Fruit fly (Drosophila melanogaster) whole organism, embryonic: Measurements from ENCODE around the gene sif.

Experiments
- BtbVII ChIP-seq: fragments of 200-800 bp; sonication (Bioruptor generic); optimal IDR thresholded peaks from 3 replicates; lab custom pipeline; 2017; ENCODE audit warnings: missing biosample characterization, mild to moderate bottlenecking, missing genetic modification characterization
- Bteb2 ChIP-seq: fragments of 200-800 bp; sonication (Bioruptor generic); optimal IDR thresholded peaks from 2 replicates; lab custom pipeline; 2016; ENCODE audit warnings: missing biosample characterization, missing genetic modification characterization
- CG11695 ChIP-seq: fragments of 200-800 bp; sonication (Bioruptor generic); IDR thresholded peaks from 3 replicates; pipeline ENCODE4 v1.3.6; 2022; ENCODE audit warnings: missing biosample characterization, missing genetic modification characterization
- CG12236 ChIP-seq: fragments of 200-800 bp; sonication (Bioruptor generic); optimal IDR thresholded peaks from 2 replicates; lab custom pipeline; 2016; ENCODE audit warnings: missing biosample characterization, missing genetic modification characterization
- CG12659 ChIP-seq: fragments of 200-800 bp; sonication (Bioruptor generic); optimal IDR thresholded peaks from 3 replicates; lab custom pipeline; 2017; ENCODE audit warnings: mild to moderate bottlenecking, missing biosample characterization, missing genetic modification reagents, missing genetic modification characterization
- CG13424 ChIP-seq: fragments of 200-800 bp; sonication (Bioruptor generic); optimal IDR thresholded peaks from 2 replicates; lab custom pipeline; 2019; ENCODE audit warnings: missing biosample characterization, mild to moderate bottlenecking, missing genetic modification characterization, moderate library complexity
- CG13624 ChIP-seq: fragments of 200-800 bp; sonication (Bioruptor generic); optimal IDR thresholded peaks from 2 replicates; lab custom pipeline; 2016; ENCODE audit warnings: missing biosample characterization, missing genetic modification characterization
- CG13775 ChIP-seq: fragments of 200-800 bp; sonication (Bioruptor generic); optimal IDR thresholded peaks from 3 replicates; lab custom pipeline; 2017; ENCODE audit warnings: missing biosample characterization, mild to moderate bottlenecking, missing genetic modification characterization
- CG14050 ChIP-seq: fragments of 200-800 bp; sonication (Bioruptor generic); IDR thresholded peaks from 3 replicates; pipeline ENCODE4 v1.3.6; 2022; ENCODE audit warnings: missing biosample characterization, missing genetic modification characterization
- CG1647 ChIP-seq: fragments of 200-800 bp; sonication (Bioruptor generic); optimal IDR thresholded peaks from 3 replicates; lab custom pipeline; 2016; ENCODE audit warnings: missing biosample characterization, missing genetic modification characterization
- CG17385 ChIP-seq: fragments of 200-800 bp; sonication (Bioruptor generic); optimal IDR thresholded peaks from 3 replicates; lab custom pipeline; 2018; ENCODE audit warnings: missing biosample characterization, mild to moderate bottlenecking, missing genetic modification characterization
- CG17568 ChIP-seq: fragments of 200-800 bp; sonication (Bioruptor generic); optimal IDR thresholded peaks from 2 replicates; lab custom pipeline; 2018; ENCODE audit warnings: missing biosample characterization, mild to moderate bottlenecking, missing genetic modification characterization, moderate library complexity
- CG17802 ChIP-seq: fragments of 200-800 bp; sonication (Bioruptor generic); optimal IDR thresholded peaks from 2 replicates; lab custom pipeline; 2018; ENCODE audit warnings: missing biosample characterization, mild to moderate bottlenecking, missing genetic modification characterization, moderate library complexity
- CG17912 ChIP-seq: fragments of 200-800 bp; sonication (Bioruptor generic); optimal IDR thresholded peaks from 2 replicates; lab custom pipeline; 2018; ENCODE audit warnings: missing biosample characterization, mild to moderate bottlenecking, missing genetic modification characterization
- CG43689 ChIP-seq: fragments of 200-800 bp; sonication (Bioruptor generic); IDR thresholded peaks from 2 replicates; pipeline ENCODE4 v1.3.6; 2022; ENCODE audit warnings: missing biosample characterization, missing genetic modification characterization
- CG5953 ChIP-seq: fragments of 200-800 bp; sonication (Bioruptor generic); IDR thresholded peaks from 2 replicates; pipeline ENCODE4 v1.3.6; 2022; ENCODE audit warnings: missing biosample characterization, missing genetic modification characterization
- CG6765 ChIP-seq: fragments of 200-800 bp; sonication (Bioruptor generic); optimal IDR thresholded peaks from 3 replicates; lab custom pipeline; 2017; ENCODE audit warnings: missing biosample characterization, mild to moderate bottlenecking, missing genetic modification characterization
- CG8089 ChIP-seq: fragments of 200-800 bp; sonication (Bioruptor generic); optimal IDR thresholded peaks from 3 replicates; lab custom pipeline; 2016; ENCODE audit warnings: missing biosample characterization, missing genetic modification characterization
- Dfd ChIP-seq, 2 experiments: fragments of >200 bp; optimal IDR thresholded peaks; 2 replicates each; lab custom pipeline; 2017; ENCODE audit warnings: missing biosample characterization in 2 of 2, missing genetic modification characterization in 2 of 2
- Doc3 ChIP-seq: fragments of 200-800 bp; sonication (Bioruptor generic); IDR thresholded peaks from 3 replicates; pipeline ENCODE4 v1.3.6; 2022; ENCODE audit warnings: missing biosample characterization, missing genetic modification characterization; ENCODE audit not compliant: partially characterized antibody
- E2f2 ChIP-seq: fragments of 200-800 bp; sonication (Bioruptor generic); IDR thresholded peaks from 2 replicates; pipeline ENCODE4 v1.3.6; 2022; ENCODE audit warnings: missing biosample characterization, missing genetic modification characterization
- Eip74EF ChIP-seq, 2 experiments: fragments of 200-800 bp in 1 of 2; fragments of >200 bp in 1 of 2; sonication (Bioruptor generic) in 1 of 2; optimal IDR thresholded peaks; 2 replicates each; lab custom pipeline; 2017 to 2019; ENCODE audit warnings: missing biosample characterization in 2 of 2, missing genetic modification characterization in 2 of 2, mild to moderate bottlenecking in 1 of 2, moderate library complexity in 1 of 2
- HmgD ChIP-seq: fragments of 200-800 bp; sonication (Bioruptor generic); optimal IDR thresholded peaks from 3 replicates; lab custom pipeline; 2016; ENCODE audit warnings: missing biosample characterization, missing genetic modification characterization
- Kr ChIP-seq: fragments of 200-800 bp; sonication (Bioruptor generic); optimal IDR thresholded peaks from 2 replicates; lab custom pipeline; 2017; ENCODE audit warnings: missing biosample characterization, mild to moderate bottlenecking, missing genetic modification characterization
- Lim3 ChIP-seq: fragments of 200-800 bp; sonication (Bioruptor generic); IDR thresholded peaks from 2 replicates; pipeline ENCODE4 v1.3.6; 2022; ENCODE audit warnings: missing biosample characterization, missing genetic modification characterization
- Mrtf ChIP-seq: fragments of 200-800 bp; sonication (Bioruptor generic); IDR thresholded peaks from 3 replicates; pipeline ENCODE4 v1.3.6; 2022; ENCODE audit warnings: missing biosample characterization, missing genetic modification characterization
- Nf-YB ChIP-seq: fragments of 200-800 bp; sonication (Bioruptor generic); optimal IDR thresholded peaks from 3 replicates; lab custom pipeline; 2019; ENCODE audit warnings: missing biosample characterization, mild to moderate bottlenecking, missing genetic modification characterization, moderate library complexity
- Opbp ChIP-seq: fragments of 200-800 bp; sonication (Bioruptor generic); IDR thresholded peaks from 3 replicates; pipeline ENCODE4 v1.3.6; 2022; ENCODE audit warnings: missing biosample characterization, missing genetic modification characterization; ENCODE audit not compliant: partially characterized antibody
- Sox100B ChIP-seq: fragments of 200-800 bp; sonication (Bioruptor generic); optimal IDR thresholded peaks from 3 replicates; lab custom pipeline; 2018; ENCODE audit warnings: missing biosample characterization, mild to moderate bottlenecking, missing genetic modification characterization
- Sox102F ChIP-seq: fragments of 200-800 bp; sonication (Bioruptor generic); optimal IDR thresholded peaks from 2 replicates; lab custom pipeline; 2018; ENCODE audit warnings: missing biosample characterization, mild to moderate bottlenecking, missing genetic modification characterization, moderate library complexity
- cas ChIP-seq: fragments of 200-800 bp; sonication (Bioruptor generic); IDR thresholded peaks from 2 replicates; pipeline ENCODE4 v1.3.6; 2022; ENCODE audit warnings: missing biosample characterization, missing genetic modification characterization
- chn ChIP-seq: fragments of 200-800 bp; sonication (Bioruptor generic); optimal IDR thresholded peaks from 2 replicates; lab custom pipeline; 2016; ENCODE audit warnings: missing biosample characterization, missing genetic modification characterization
- dmrt11E ChIP-seq: fragments of 200-800 bp; sonication (Bioruptor generic); optimal IDR thresholded peaks from 3 replicates; lab custom pipeline; 2018; ENCODE audit warnings: missing biosample characterization, mild to moderate bottlenecking, missing genetic modification characterization, moderate library complexity
- eyg ChIP-seq: fragments of 200-800 bp; sonication (Bioruptor generic); optimal IDR thresholded peaks from 3 replicates; lab custom pipeline; 2016; ENCODE audit warnings: missing biosample characterization, missing genetic modification characterization
- gem ChIP-seq: fragments of 200-800 bp; sonication (Bioruptor generic); optimal IDR thresholded peaks from 2 replicates; lab custom pipeline; 2019; ENCODE audit warnings: missing biosample characterization, mild to moderate bottlenecking, missing genetic modification characterization, moderate library complexity
- gfzf ChIP-seq: fragments of 200-800 bp; sonication (Bioruptor generic); optimal IDR thresholded peaks from 2 replicates; lab custom pipeline; 2016; ENCODE audit warnings: missing biosample characterization, mild to moderate bottlenecking, missing genetic modification characterization, moderate library complexity
- hth ChIP-seq: fragments of >200 bp; optimal IDR thresholded peaks from 2 replicates; lab custom pipeline; 2017; ENCODE audit warnings: inconsistent platforms
- inv ChIP-seq: fragments of 200-800 bp; sonication (Bioruptor generic); IDR thresholded peaks from 2 replicates; pipeline ENCODE4 v1.3.6; 2022; ENCODE audit warnings: missing biosample characterization, missing genetic modification characterization; ENCODE audit not compliant: partially characterized antibody
- mld ChIP-seq: fragments of 200-800 bp; sonication (Bioruptor generic); IDR thresholded peaks from 3 replicates; pipeline ENCODE4 v1.3.6; 2022; ENCODE audit warnings: missing biosample characterization, missing genetic modification characterization; ENCODE audit not compliant: partially characterized antibody
- nom ChIP-seq: fragments of 200-800 bp; sonication (Bioruptor generic); optimal IDR thresholded peaks from 2 replicates; lab custom pipeline; 2017; ENCODE audit warnings: missing biosample characterization, missing genetic modification characterization, mild to moderate bottlenecking, moderate library complexity, missing genetic modification reagents
- org-1 ChIP-seq: fragments of 200-800 bp; sonication (Bioruptor generic); optimal IDR thresholded peaks from 2 replicates; lab custom pipeline; 2017; ENCODE audit warnings: missing biosample characterization, missing genetic modification characterization
- p53 ChIP-seq: fragments of 200-800 bp; sonication (Bioruptor generic); optimal IDR thresholded peaks from 2 replicates; lab custom pipeline; 2016; ENCODE audit warnings: missing biosample characterization, missing genetic modification characterization
- psq ChIP-seq: fragments of 200-800 bp; sonication (Bioruptor generic); optimal IDR thresholded peaks from 2 replicates; lab custom pipeline; 2017; ENCODE audit warnings: missing biosample characterization, missing genetic modification characterization
- ranshi ChIP-seq: fragments of 200-800 bp; sonication (Bioruptor generic); IDR thresholded peaks from 2 replicates; pipeline ENCODE4 v1.3.6; 2022; ENCODE audit warnings: missing biosample characterization, missing genetic modification characterization
- row ChIP-seq: fragments of 200-800 bp; sonication (Bioruptor generic); IDR thresholded peaks from 3 replicates; pipeline ENCODE4 v1.3.6; 2022; ENCODE audit warnings: missing biosample characterization, missing genetic modification characterization
- sens-2 ChIP-seq: fragments of 200-800 bp; sonication (Bioruptor generic); IDR thresholded peaks from 2 replicates; pipeline ENCODE4 v1.3.6; 2022; ENCODE audit warnings: missing biosample characterization, missing genetic modification characterization
- sisA ChIP-seq: fragments of 200-800 bp; sonication (Bioruptor generic); IDR thresholded peaks from 2 replicates; pipeline ENCODE4 v1.3.6; 2022; ENCODE audit warnings: missing biosample characterization, missing genetic modification characterization
- sob ChIP-seq: fragments of 200-800 bp; sonication (Bioruptor generic); IDR thresholded peaks from 2 replicates; pipeline ENCODE4 v1.3.6; 2022; ENCODE audit warnings: missing biosample characterization, missing genetic modification characterization
- sqz ChIP-seq: fragments of 200-800 bp; sonication (Bioruptor generic); optimal IDR thresholded peaks from 3 replicates; lab custom pipeline; 2018; ENCODE audit warnings: missing biosample characterization, mild to moderate bottlenecking, missing genetic modification characterization
- twi ChIP-seq: fragments of 200-800 bp; optimal IDR thresholded peaks from 2 replicates; lab custom pipeline; 2019; ENCODE audit warnings: missing biosample characterization, mild to moderate bottlenecking, missing genetic modification characterization, moderate library complexity
- vfl ChIP-seq: fragments of 200-800 bp; sonication (Bioruptor generic); optimal IDR thresholded peaks from 2 replicates; lab custom pipeline; 2016; ENCODE audit warnings: missing biosample characterization, missing genetic modification characterization
- z ChIP-seq: fragments of 200-800 bp; sonication (Bioruptor generic); IDR thresholded peaks from 3 replicates; pipeline ENCODE4 v1.3.6; 2022; ENCODE audit warnings: missing biosample characterization, missing genetic modification characterization

Gene sif

DNA sequence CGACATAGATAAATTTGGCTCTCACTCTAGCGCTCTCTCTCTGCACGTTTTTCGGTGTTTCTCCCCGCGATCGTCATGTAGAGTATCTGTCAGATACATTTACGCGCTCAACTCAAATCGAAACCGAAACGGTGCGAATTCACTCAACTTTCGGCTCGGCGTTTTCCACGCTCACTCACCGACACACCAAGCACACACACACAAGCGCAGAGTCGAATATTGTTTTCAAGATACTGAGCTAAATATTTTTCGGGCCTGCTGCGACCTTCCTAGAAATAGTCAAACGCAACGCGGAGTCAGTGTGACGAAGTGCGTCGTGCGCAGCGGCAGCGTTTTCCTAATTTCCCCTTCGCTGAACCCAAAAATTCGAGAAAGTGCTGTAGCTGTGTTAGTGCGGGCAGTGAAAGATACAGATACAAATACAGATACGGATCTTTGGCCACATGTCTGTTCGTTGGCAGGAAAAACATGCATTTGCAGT, 3.3 kb upstream of the sif start, which contains the start of gene lin-28 (continued):
- TF ChIP-seq CG14050 (GFP tag; lab: Robert Waterston, UW) (no peak), CG5953 (GFP tag; lab: Robert Waterston, UW) (no peak), CG11695 (no peak), E2f2 (GFP tag; lab: Robert Waterston, UW) (no peak), Mrtf (GFP tag; lab: Robert Waterston, UW) (no peak), CG43689 (GFP tag; lab: Robert Waterston, UW) (no peak), mld (GFP tag; lab: Robert Waterston, UW) (no peak), BtbVII (GFP tag; lab: Kevin White, UChicago) (no peak), CG8089 (GFP tag; lab: Kevin White, UChicago) (no peak), CG13424 (tag; lab: Kevin White, UChicago) (no peak), sqz (GFP tag; lab: Kevin White, UChicago) (no peak), CG17568 (no peak), Sox100B (no peak), CG6765 (GFP tag; lab: Kevin White, UChicago) (no peak), twi (tag; lab: Kevin White, UChicago) (peak; percentile 82), nom (no peak), Lim3 (no peak), sisA (no peak), row (no peak), CG17802 (tag; lab: Kevin White, UChicago) (no peak), CG1647 (no peak), chn (GFP tag; lab: Kevin White, UChicago) (peak; percentile 10), CG13624 (peak; percentile 55), cas (GFP tag; lab: Robert Waterston, UW) (no peak), CG17385 (GFP tag; lab: Kevin White, UChicago) (no peak), Sox102F (no peak), Opbp (GFP tag; lab: Robert Waterston, UW) (peak; percentile 62; the same call in 2 of the 3 replicates), z (GFP tag; lab: Robert Waterston, UW) (peak; percentile 100), hth (lab: Kevin White, UChicago) (no peak), gem (no peak), Nf-YB (no peak), inv (GFP tag; lab: Robert Waterston, UW) (peak; percentile 42; the same call in 1 of the 2 replicates), org-1 (GFP tag; lab: Kevin White, UChicago) (no peak), p53 (GFP tag; lab: Kevin White, UChicago) (no peak), CG17912 (no peak), gfzf (GFP tag; lab: Kevin White, UChicago) (no peak), dmrt11E (tag; lab: Kevin White, UChicago) (no peak), ranshi (GFP tag; lab: Robert Waterston, UW) (no peak; the same call in 1 of the 2 replicates), Eip74EF (GFP tag; optimal IDR thresholded peaks at IDR 0.05; lab: Kevin White, UChicago) (no peak), HmgD (GFP tag; lab: Kevin White, UChicago) (peak; percentile 14), Kr (no peak), Dfd (GFP tag; optimal IDR thresholded peaks at IDR 0.05; lab: Kevin White, UChicago) (no peak), sob (GFP tag; lab: Robert Waterston, UW) (no peak), psq (GFP tag; lab: Kevin White, UChicago) (no peak), Bteb2 (no peak), sens-2 (GFP tag; lab: Robert Waterston, UW) (no peak), CG12236 (GFP tag; lab: Kevin White, UChicago) (no peak), Doc3 (no peak), CG13775 (GFP tag; lab: Kevin White, UChicago) (no peak), CG12659 (GFP tag; lab: Kevin White, UChicago) (no peak), vfl (GFP tag; lab: Kevin White, UChicago) (no peak), eyg (no peak)
